Fruit fly (Drosophila melanogaster) whole organism, embryonic: Measurements from ENCODE around the gene Sfp26Ad.

Experiments used
- Abd-B ChIP-seq: fragments of 200-800 bp; sonication (Bioruptor generic); optimal IDR thresholded peaks from 2 replicates; lab custom pipeline; 2018; ENCODE audit warnings: missing biosample characterization, mild to moderate bottlenecking, missing genetic modification characterization, moderate library complexity
- Asciz ChIP-seq: fragments of 200-800 bp; sonication (Bioruptor generic); optimal IDR thresholded peaks from 2 replicates; lab custom pipeline; 2017; ENCODE audit warnings: missing biosample characterization, mild to moderate bottlenecking, missing genetic modification characterization, missing genetic modification reagents
- Atf-2 ChIP-seq: fragments of 200-800 bp; sonication (Bioruptor generic); optimal IDR thresholded peaks from 2 replicates; lab custom pipeline; 2016; ENCODE audit warnings: missing biosample characterization, missing genetic modification characterization
- Bgb ChIP-seq: fragments of 200-800 bp; sonication (Bioruptor generic); IDR thresholded peaks from 2 replicates; pipeline ENCODE4 v1.3.6; 2022; ENCODE audit warnings: missing biosample characterization, missing genetic modification characterization; ENCODE audit not compliant: partially characterized antibody
- CG12071 ChIP-seq: fragments of 200-800 bp; sonication (Bioruptor generic); optimal IDR thresholded peaks from 3 replicates; lab custom pipeline; 2018; ENCODE audit warnings: missing biosample characterization, mild to moderate bottlenecking, missing genetic modification characterization
- CG13775 ChIP-seq: fragments of 200-800 bp; sonication (Bioruptor generic); optimal IDR thresholded peaks from 3 replicates; lab custom pipeline; 2017; ENCODE audit warnings: missing biosample characterization, mild to moderate bottlenecking, missing genetic modification characterization
- CG1647 ChIP-seq: fragments of 200-800 bp; sonication (Bioruptor generic); optimal IDR thresholded peaks from 3 replicates; lab custom pipeline; 2016; ENCODE audit warnings: missing biosample characterization, missing genetic modification characterization
- CG17361 ChIP-seq: fragments of 200-800 bp; sonication (Bioruptor generic); IDR thresholded peaks from 3 replicates; pipeline ENCODE4 v1.3.6; 2022; ENCODE audit warnings: missing biosample characterization, missing genetic modification characterization
- CG17829 ChIP-seq: fragments of 200-800 bp; optimal IDR thresholded peaks from 2 replicates; lab custom pipeline; 2019; ENCODE audit warnings: missing biosample characterization, mild to moderate bottlenecking, missing genetic modification characterization, moderate library complexity
- CG17912 ChIP-seq: fragments of 200-800 bp; sonication (Bioruptor generic); optimal IDR thresholded peaks from 2 replicates; lab custom pipeline; 2018; ENCODE audit warnings: missing biosample characterization, mild to moderate bottlenecking, missing genetic modification characterization
- CG1832 ChIP-seq: fragments of 200-800 bp; sonication (Bioruptor generic); optimal IDR thresholded peaks from 2 replicates; lab custom pipeline; 2017; ENCODE audit warnings: missing biosample characterization, mild to moderate bottlenecking, missing genetic modification characterization, inconsistent platforms
- CG18764 ChIP-seq: fragments of 200-800 bp; sonication (Bioruptor generic); optimal IDR thresholded peaks from 3 replicates; lab custom pipeline; 2016; ENCODE audit warnings: missing biosample characterization, missing genetic modification characterization
- CG2120 ChIP-seq: fragments of 200-800 bp; sonication (Bioruptor generic); optimal IDR thresholded peaks from 3 replicates; lab custom pipeline; 2016; ENCODE audit warnings: missing biosample characterization, missing genetic modification characterization
- CG31365 ChIP-seq: fragments of 200-800 bp; sonication (Bioruptor generic); optimal IDR thresholded peaks from 2 replicates; lab custom pipeline; 2018; ENCODE audit warnings: missing biosample characterization, mild to moderate bottlenecking, missing genetic modification characterization
- CG3838 ChIP-seq: fragments of 200-800 bp; sonication (Bioruptor generic); optimal IDR thresholded peaks from 3 replicates; lab custom pipeline; 2016; ENCODE audit warnings: missing biosample characterization, missing genetic modification characterization
- CG6254 ChIP-seq: fragments of 200-800 bp; sonication (Bioruptor generic); optimal IDR thresholded peaks from 3 replicates; lab custom pipeline; 2017; ENCODE audit warnings: mild to moderate bottlenecking, missing biosample characterization, missing genetic modification reagents, missing genetic modification characterization
- CG6765 ChIP-seq: fragments of 200-800 bp; sonication (Bioruptor generic); optimal IDR thresholded peaks from 3 replicates; lab custom pipeline; 2017; ENCODE audit warnings: missing biosample characterization, mild to moderate bottlenecking, missing genetic modification characterization
- CG7745 ChIP-seq: fragments of 200-800 bp; sonication (Bioruptor generic); optimal IDR thresholded peaks from 2 replicates; lab custom pipeline; 2018; ENCODE audit warnings: missing biosample characterization, mild to moderate bottlenecking, missing genetic modification characterization, moderate library complexity
- CG8290 ChIP-seq, 3 experiments: fragments of 200-800 bp; sonication (Bioruptor generic); optimal IDR thresholded peaks; 2 replicates each; lab custom pipeline; 2016 to 2019; ENCODE audit warnings: missing biosample characterization in 3 of 3, missing genetic modification characterization in 3 of 3, mild to moderate bottlenecking in 2 of 3, moderate library complexity in 1 of 3
- CG9609 ChIP-seq: fragments of 200-800 bp; sonication (Bioruptor generic); optimal IDR thresholded peaks from 3 replicates; lab custom pipeline; 2016; ENCODE audit warnings: missing biosample characterization, missing genetic modification characterization
- D19B ChIP-seq: fragments of 200-800 bp; sonication (Bioruptor generic); optimal IDR thresholded peaks from 2 replicates; lab custom pipeline; 2017; ENCODE audit warnings: missing biosample characterization, mild to moderate bottlenecking, missing genetic modification characterization
- Dbx ChIP-seq: fragments of 200-800 bp; sonication (Bioruptor generic); IDR thresholded peaks from 3 replicates; pipeline ENCODE4 v1.3.6; 2022; ENCODE audit warnings: missing biosample characterization, missing genetic modification characterization
- E2f1 ChIP-seq: fragments of 200-800 bp; sonication (Bioruptor generic); IDR thresholded peaks from 2 replicates; pipeline ENCODE4 v1.3.6; 2022; ENCODE audit warnings: missing biosample characterization, missing genetic modification characterization
- ERR ChIP-seq: fragments of 200-800 bp; sonication (Bioruptor generic); optimal IDR thresholded peaks from 2 replicates; lab custom pipeline; 2016; ENCODE audit warnings: missing biosample characterization, missing genetic modification characterization
- Fer1 ChIP-seq: fragments of 200-800 bp; sonication (Bioruptor generic); optimal IDR thresholded peaks from 2 replicates; lab custom pipeline; 2017; ENCODE audit warnings: missing biosample characterization, mild to moderate bottlenecking, missing genetic modification characterization
- HmgZ ChIP-seq: fragments of 200-800 bp; sonication (Bioruptor generic); optimal IDR thresholded peaks from 2 replicates; lab custom pipeline; 2018; ENCODE audit warnings: missing biosample characterization, mild to moderate bottlenecking, missing genetic modification characterization
- Mad ChIP-seq: fragments of 200-800 bp; sonication (Bioruptor generic); optimal IDR thresholded peaks from 2 replicates; lab custom pipeline; 2016; ENCODE audit warnings: missing biosample characterization, missing genetic modification characterization
- Max ChIP-seq: fragments of 200-800 bp; sonication (Bioruptor generic); optimal IDR thresholded peaks from 2 replicates; lab custom pipeline; 2016; ENCODE audit warnings: missing biosample characterization, mild to moderate bottlenecking, missing genetic modification characterization
- Mrtf ChIP-seq: fragments of 200-800 bp; sonication (Bioruptor generic); IDR thresholded peaks from 3 replicates; pipeline ENCODE4 v1.3.6; 2022; ENCODE audit warnings: missing biosample characterization, missing genetic modification characterization
- Myb ChIP-seq: fragments of 200-800 bp; sonication (Bioruptor generic); optimal IDR thresholded peaks from 2 replicates; lab custom pipeline; 2016; ENCODE audit warnings: missing biosample characterization, missing genetic modification characterization
- Ptx1 ChIP-seq: fragments of 200-800 bp; sonication (Bioruptor generic); IDR thresholded peaks from 2 replicates; pipeline ENCODE4 v1.3.6; 2022; ENCODE audit warnings: missing biosample characterization, missing genetic modification characterization
- Scr ChIP-seq: fragments of 200-800 bp; sonication (Bioruptor generic); IDR thresholded peaks from 2 replicates; pipeline ENCODE4 v1.3.6; 2022; ENCODE audit warnings: missing biosample characterization, missing genetic modification characterization; ENCODE audit not compliant: partially characterized antibody
- Xrp1 ChIP-seq: fragments of 200-800 bp; sonication (Bioruptor generic); IDR thresholded peaks from 2 replicates; pipeline ENCODE4 v1.3.6; 2022; ENCODE audit warnings: missing biosample characterization, missing genetic modification characterization
- ab ChIP-seq: fragments of 200-800 bp; sonication (Bioruptor generic); optimal IDR thresholded peaks from 2 replicates; lab custom pipeline; 2016; ENCODE audit warnings: missing biosample characterization, missing genetic modification characterization
- ash1 ChIP-seq: fragments of 200-800 bp; sonication (Bioruptor generic); optimal IDR thresholded peaks from 2 replicates; lab custom pipeline; 2018; ENCODE audit warnings: missing biosample characterization, mild to moderate bottlenecking, missing genetic modification characterization
- croc ChIP-seq: fragments of 200-800 bp; sonication (Bioruptor generic); conservative IDR thresholded peaks from 3 replicates; pipeline ENCODE4 v1.3.6; 2022; ENCODE audit warnings: missing biosample characterization, missing genetic modification characterization
- dmrt99B ChIP-seq: fragments of 200-800 bp; sonication (Bioruptor generic); optimal IDR thresholded peaks from 2 replicates; lab custom pipeline; 2018; ENCODE audit warnings: missing biosample characterization, mild to moderate bottlenecking, missing genetic modification characterization, moderate library complexity
- dysf ChIP-seq: fragments of 200-800 bp; sonication (Bioruptor generic); IDR thresholded peaks from 3 replicates; pipeline ENCODE4 v1.3.6; 2022; ENCODE audit warnings: missing biosample characterization, missing genetic modification characterization
- emc ChIP-seq: fragments of 200-800 bp; sonication (Bioruptor generic); optimal IDR thresholded peaks from 2 replicates; lab custom pipeline; 2016; ENCODE audit warnings: missing biosample characterization, missing genetic modification characterization
- fd102C ChIP-seq: fragments of 200-800 bp; sonication (Bioruptor generic); optimal IDR thresholded peaks from 2 replicates; lab custom pipeline; 2018; ENCODE audit warnings: missing biosample characterization, mild to moderate bottlenecking, missing genetic modification characterization, moderate library complexity
- ftz-f1 ChIP-seq: fragments of 200-800 bp; sonication (Bioruptor generic); optimal IDR thresholded peaks from 2 replicates; lab custom pipeline; 2016; ENCODE audit warnings: missing biosample characterization, missing genetic modification characterization
- gsb ChIP-seq: fragments of 200-800 bp; sonication (Bioruptor generic); IDR thresholded peaks from 2 replicates; pipeline ENCODE4 v1.3.6; 2022; ENCODE audit warnings: missing biosample characterization, missing genetic modification characterization
- pnt ChIP-seq: fragments of 200-800 bp; sonication (Bioruptor generic); optimal IDR thresholded peaks from 3 replicates; lab custom pipeline; 2016; ENCODE audit warnings: missing biosample characterization, missing genetic modification characterization
- seq ChIP-seq: fragments of 200-800 bp; sonication (Bioruptor generic); IDR thresholded peaks from 2 replicates; pipeline ENCODE4 v1.3.6; 2022; ENCODE audit warnings: missing biosample characterization, missing genetic modification characterization
- shn ChIP-seq: fragments of 200-800 bp; sonication (Bioruptor generic); optimal IDR thresholded peaks from 3 replicates; lab custom pipeline; 2016; ENCODE audit warnings: missing biosample characterization, missing genetic modification characterization
- sim ChIP-seq: fragments of 200-800 bp; sonication (Bioruptor generic); IDR thresholded peaks from 2 replicates; pipeline ENCODE4 v1.3.6; 2022; ENCODE audit warnings: missing biosample characterization, missing genetic modification characterization
- sisA ChIP-seq: fragments of 200-800 bp; sonication (Bioruptor generic); IDR thresholded peaks from 2 replicates; pipeline ENCODE4 v1.3.6; 2022; ENCODE audit warnings: missing biosample characterization, missing genetic modification characterization
- sqz ChIP-seq: fragments of 200-800 bp; sonication (Bioruptor generic); optimal IDR thresholded peaks from 3 replicates; lab custom pipeline; 2018; ENCODE audit warnings: missing biosample characterization, mild to moderate bottlenecking, missing genetic modification characterization
- zen ChIP-seq: fragments of 200-800 bp; sonication (Bioruptor generic); optimal IDR thresholded peaks from 3 replicates; lab custom pipeline; 2018; ENCODE audit warnings: missing biosample characterization, mild to moderate bottlenecking, missing genetic modification characterization, moderate library complexity

The Sfp26Ad gene

dm6 chr2L:5981433-5982333, 38.6 kb upstream of the Sfp26Ad start, which contains the start of gene eIF4A:
Gene eIF4A (plus strand): TSS chr2L:5981764.
- TF ChIP-seq CG6254 (GFP tag; lab: Kevin White, UChicago) (no peak), Max (peak; percentile 50), emc (GFP tag; lab: Kevin White, UChicago) (no peak), CG3838 (no peak), Mrtf (no peak), Abd-B (GFP tag; lab: Kevin White, UChicago) (peak; percentile 57), CG8290 (GFP tag; optimal IDR thresholded peaks at IDR 0.05; lab: Kevin White, UChicago) (no peak), CG8290 (tag; optimal IDR thresholded peaks at IDR 0.05; lab: Kevin White, UChicago) (peak in 1 of 2 experiments; percentile 37), Scr (GFP tag; lab: Robert Waterston, UW) (no peak), Ptx1 (GFP tag; lab: Robert Waterston, UW) (no peak), CG1832 (GFP tag; lab: Kevin White, UChicago) (no peak), CG7745 (no peak), CG17912 (no peak), Asciz (peak; percentile 23), CG18764 (GFP tag; lab: Kevin White, UChicago) (no peak), CG17829 (tag; lab: Kevin White, UChicago) (peak; percentile 12), ab (no peak), ERR (GFP tag; lab: Kevin White, UChicago) (no peak), dmrt99B (tag; lab: Kevin White, UChicago) (no peak), CG9609 (GFP tag; lab: Kevin White, UChicago) (peak; percentile 18), CG1647 (GFP tag; lab: Kevin White, UChicago) (no peak), D19B (GFP tag; lab: Kevin White, UChicago) (no peak), dysf (GFP tag; lab: Robert Waterston, UW) (no peak), CG17361 (no peak), croc (GFP tag; lab: Robert Waterston, UW) (no peak), gsb (no peak), Xrp1 (no peak), ftz-f1 (GFP tag; lab: Kevin White, UChicago) (no peak), zen (tag; lab: Kevin White, UChicago) (peak; percentile 40), ash1 (GFP tag; lab: Kevin White, UChicago) (no peak), E2f1 (GFP tag; lab: Robert Waterston, UW) (no peak), CG31365 (tag; lab: Kevin White, UChicago) (no peak), sqz (GFP tag; lab: Kevin White, UChicago) (peak; percentile 75), sim (no peak), seq (GFP tag; lab: Robert Waterston, UW) (no peak), Bgb (GFP tag; lab: Robert Waterston, UW) (no peak), HmgZ (tag; lab: Kevin White, UChicago) (peak; percentile 15), Myb (peak; percentile 19), pnt (GFP tag; lab: Kevin White, UChicago) (no peak), CG12071 (peak; percentile 29), Atf-2 (GFP tag; lab: Kevin White, UChicago) (no peak), CG2120 (GFP tag; lab: Kevin White, UChicago) (no peak), Dbx (GFP tag; lab: Robert Waterston, UW) (no peak), Fer1 (GFP tag; lab: Kevin White, UChicago) (peak; percentile 23), Mad (GFP tag; lab: Kevin White, UChicago) (no peak), sisA (GFP tag; lab: Robert Waterston, UW) (no peak), CG6765 (GFP tag; lab: Kevin White, UChicago) (no peak), CG13775 (GFP tag; lab: Kevin White, UChicago) (peak; percentile 48), shn (no peak), fd102C (GFP tag; lab: Kevin White, UChicago) (no peak)
